Worm (Caenorhabditis elegans): ENCODE data around the gene nhr-180.

- TF ChIP-seq ama-1 (optimal IDR thresholded peaks at IDR 0.05) (no peak), ama-1 (GFP tag; optimal IDR thresholded peaks at IDR 0.05) (no peak), madf-10 (tag; optimal IDR thresholded peaks at IDR 0.05) (no peak), Y53G8AR.9 (GFP tag; conservative IDR thresholded peaks at IDR 0.05) (no peak), unc-62 (GFP tag; optimal IDR thresholded peaks at IDR 0.05) (no peak), snpc-4 (GFP tag; optimal IDR thresholded peaks at IDR 0.05) (no peak), snpc-4 (tag; optimal IDR thresholded peaks at IDR 0.05) (no peak), lin-35 (GFP tag; optimal IDR thresholded peaks at IDR 0.05) (no peak)
These were observed 39.6 kb upstream of the nhr-180 start, which contains the start of gene srbc-38 for ce11 chrV:706918-707317.

Measured in whole organism, young adult.